Fruit fly (Drosophila melanogaster) whole organism, embryonic: ENCODE measurements around the gene CG15347.

ENCODE experiments used
- Aef1 ChIP-seq: fragments of 200-800 bp; sonication (Bioruptor generic); IDR thresholded peaks from 3 replicates; pipeline ENCODE4 v1.3.6; 2022; ENCODE audit warnings: missing biosample characterization, missing genetic modification characterization
- Awh ChIP-seq: fragments of 200-800 bp; sonication (Bioruptor generic); IDR thresholded peaks from 2 replicates; pipeline ENCODE4, ENCODE4 v1.3.6; 2022; ENCODE audit warnings: missing biosample characterization, missing genetic modification characterization
- CG1024 ChIP-seq: fragments of 200-800 bp; sonication (Bioruptor generic); IDR thresholded peaks from 2 replicates; pipeline ENCODE4 v1.3.6; 2022; ENCODE audit warnings: missing biosample characterization, missing genetic modification characterization
- CG10431 ChIP-seq: fragments of 200-800 bp; sonication (Bioruptor generic); optimal IDR thresholded peaks from 3 replicates; lab custom pipeline; 2018; ENCODE audit warnings: missing biosample characterization, mild to moderate bottlenecking, missing genetic modification characterization
- CG10565 ChIP-seq: fragments of 200-800 bp; sonication (Bioruptor generic); optimal IDR thresholded peaks from 3 replicates; lab custom pipeline; 2016; ENCODE audit warnings: missing biosample characterization, mild to moderate bottlenecking, missing genetic modification characterization
- CG11247 ChIP-seq: fragments of 200-800 bp; sonication (Bioruptor generic); IDR thresholded peaks from 2 replicates; pipeline ENCODE4 v1.3.6; 2022; ENCODE audit warnings: missing biosample characterization, missing genetic modification characterization
- CG14014 ChIP-seq: fragments of 200-800 bp; sonication (Bioruptor generic); IDR thresholded peaks from 2 replicates; pipeline ENCODE4 v1.3.6; 2022; ENCODE audit warnings: missing biosample characterization, missing genetic modification characterization
- CG16779 ChIP-seq: fragments of 200-800 bp; sonication (Bioruptor generic); IDR thresholded peaks from 2 replicates; pipeline ENCODE4 v1.3.6; 2022; ENCODE audit warnings: missing biosample characterization, missing genetic modification characterization
- CG2678 ChIP-seq: fragments of 200-800 bp; sonication (Bioruptor generic); optimal IDR thresholded peaks from 3 replicates; lab custom pipeline; 2019; ENCODE audit warnings: missing biosample characterization, mild to moderate bottlenecking, missing genetic modification characterization, moderate library complexity
- CG42726 ChIP-seq: fragments of 200-800 bp; sonication (Bioruptor generic); IDR thresholded peaks from 2 replicates; pipeline ENCODE4 v1.3.6; 2022; ENCODE audit warnings: missing biosample characterization, missing genetic modification characterization; ENCODE audit not compliant: partially characterized antibody
- CG4730 ChIP-seq: fragments of 200-800 bp; sonication (Bioruptor generic); IDR thresholded peaks from 2 replicates; pipeline ENCODE4 v1.3.6; 2022; ENCODE audit warnings: missing biosample characterization, missing genetic modification characterization
- CG9727 ChIP-seq: fragments of 200-800 bp; sonication (Bioruptor generic); optimal IDR thresholded peaks from 3 replicates; lab custom pipeline; 2017; ENCODE audit warnings: missing biosample characterization, mild to moderate bottlenecking, missing genetic modification characterization
- D ChIP-seq, 2 experiments: fragments of 200-800 bp in 1 of 2; fragments of >200 bp in 1 of 2; sonication (Bioruptor generic) in 1 of 2; optimal IDR thresholded peaks; 2 replicates in 1 of 2; 3 replicates in 1 of 2; lab custom pipeline; 2017; ENCODE audit warnings: mild to moderate bottlenecking in 1 of 2, missing biosample characterization in 1 of 2, missing genetic modification characterization in 1 of 2, missing genetic modification reagents in 1 of 2
- E2f2 ChIP-seq: fragments of 200-800 bp; sonication (Bioruptor generic); IDR thresholded peaks from 2 replicates; pipeline ENCODE4 v1.3.6; 2022; ENCODE audit warnings: missing biosample characterization, missing genetic modification characterization
- Eip74EF ChIP-seq, 2 experiments: fragments of 200-800 bp in 1 of 2; fragments of >200 bp in 1 of 2; sonication (Bioruptor generic) in 1 of 2; optimal IDR thresholded peaks; 2 replicates each; lab custom pipeline; 2017 to 2019; ENCODE audit warnings: missing biosample characterization in 2 of 2, missing genetic modification characterization in 2 of 2, mild to moderate bottlenecking in 1 of 2, moderate library complexity in 1 of 2
- Hey ChIP-seq: fragments of 200-800 bp; sonication (Bioruptor generic); optimal IDR thresholded peaks from 3 replicates; lab custom pipeline; 2018; ENCODE audit warnings: missing biosample characterization, mild to moderate bottlenecking, missing genetic modification characterization
- Med ChIP-seq: fragments of 200-800 bp; sonication (Bioruptor generic); peaks from one replicate; lab custom pipeline; 2016; ENCODE audit warnings: missing biosample characterization, missing genetic modification characterization, mild to moderate bottlenecking, inconsistent platforms, moderate library complexity
- Meics ChIP-seq: fragments of 200-800 bp; sonication (Bioruptor generic); optimal IDR thresholded peaks from 2 replicates; lab custom pipeline; 2017; ENCODE audit warnings: missing biosample characterization, mild to moderate bottlenecking, missing genetic modification characterization
- Opbp ChIP-seq: fragments of 200-800 bp; sonication (Bioruptor generic); IDR thresholded peaks from 3 replicates; pipeline ENCODE4 v1.3.6; 2022; ENCODE audit warnings: missing biosample characterization, missing genetic modification characterization; ENCODE audit not compliant: partially characterized antibody
- Optix ChIP-seq: fragments of 200-800 bp; sonication (Bioruptor generic); IDR thresholded peaks from 3 replicates; pipeline ENCODE4 v1.3.6; 2022; ENCODE audit warnings: missing biosample characterization, missing genetic modification characterization
- Ptx1 ChIP-seq: fragments of 200-800 bp; sonication (Bioruptor generic); IDR thresholded peaks from 2 replicates; pipeline ENCODE4 v1.3.6; 2022; ENCODE audit warnings: missing biosample characterization, missing genetic modification characterization
- Side ChIP-seq: fragments of 200-800 bp; sonication (Bioruptor generic); optimal IDR thresholded peaks from 2 replicates; lab custom pipeline; 2016; ENCODE audit warnings: missing biosample characterization, missing genetic modification characterization
- YL-1 ChIP-seq: fragments of 200-800 bp; sonication (Bioruptor generic); optimal IDR thresholded peaks from 3 replicates; lab custom pipeline; 2017; ENCODE audit warnings: missing biosample characterization, mild to moderate bottlenecking, missing genetic modification characterization
- ap ChIP-seq: fragments of 200-800 bp; sonication (Bioruptor generic); IDR thresholded peaks from 2 replicates; pipeline ENCODE4 v1.3.6; 2022; ENCODE audit warnings: missing biosample characterization, missing genetic modification characterization
- bowl ChIP-seq: fragments of 200-800 bp; sonication (Bioruptor generic); IDR thresholded peaks from 2 replicates; pipeline ENCODE4 v1.3.6; 2022; ENCODE audit warnings: missing biosample characterization, missing genetic modification characterization
- btn ChIP-seq: fragments of 200-800 bp; sonication (Bioruptor generic); optimal IDR thresholded peaks from 2 replicates; lab custom pipeline; 2016; ENCODE audit warnings: missing biosample characterization, missing genetic modification characterization
- crc ChIP-seq: fragments of 200-800 bp; sonication (Bioruptor generic); optimal IDR thresholded peaks from 2 replicates; lab custom pipeline; 2016; ENCODE audit warnings: missing biosample characterization, missing genetic modification characterization
- cwo ChIP-seq: fragments of 200-800 bp; sonication (Bioruptor generic); optimal IDR thresholded peaks from 3 replicates; lab custom pipeline; 2017; ENCODE audit warnings: missing biosample characterization, missing genetic modification characterization, mild to moderate bottlenecking, moderate library complexity, missing genetic modification reagents
- esg ChIP-seq: fragments of 200-800 bp; sonication (Bioruptor generic); conservative IDR thresholded peaks from 2 replicates; pipeline ENCODE4 v1.3.6; 2022; ENCODE audit warnings: missing biosample characterization, missing genetic modification characterization
- ewg ChIP-seq: fragments of 200-800 bp; sonication (Bioruptor generic); optimal IDR thresholded peaks from 3 replicates; lab custom pipeline; 2017; ENCODE audit warnings: mild to moderate bottlenecking, missing biosample characterization, missing genetic modification reagents, missing genetic modification characterization
- gce ChIP-seq: fragments of 200-800 bp; sonication (Bioruptor generic); IDR thresholded peaks from 3 replicates; pipeline ENCODE4 v1.3.6; 2022; ENCODE audit warnings: missing biosample characterization, missing genetic modification characterization
- gcm ChIP-seq: fragments of 200-800 bp; sonication (Bioruptor generic); optimal IDR thresholded peaks from 2 replicates; lab custom pipeline; 2019; ENCODE audit warnings: missing biosample characterization, mild to moderate bottlenecking, missing genetic modification characterization, moderate library complexity
- gfzf ChIP-seq: fragments of 200-800 bp; sonication (Bioruptor generic); optimal IDR thresholded peaks from 2 replicates; lab custom pipeline; 2016; ENCODE audit warnings: missing biosample characterization, mild to moderate bottlenecking, missing genetic modification characterization, moderate library complexity
- hth ChIP-seq: fragments of >200 bp; optimal IDR thresholded peaks from 2 replicates; lab custom pipeline; 2017; ENCODE audit warnings: inconsistent platforms
- jigr1 ChIP-seq: fragments of 200-800 bp; sonication (Bioruptor generic); IDR thresholded peaks from 3 replicates; pipeline ENCODE4 v1.3.6; 2022; ENCODE audit warnings: missing biosample characterization, missing genetic modification characterization
- lola ChIP-seq, 3 experiments: fragments of >200 bp in 2 of 3; fragments of 200-800 bp in 1 of 3; sonication (Bioruptor generic) in 1 of 3; optimal IDR thresholded peaks; 2 replicates each; lab custom pipeline; 2017 to 2019; ENCODE audit warnings: missing biosample characterization in 3 of 3, missing genetic modification characterization in 3 of 3, mild to moderate bottlenecking in 1 of 3, moderate library complexity in 1 of 3
- nom ChIP-seq: fragments of 200-800 bp; sonication (Bioruptor generic); optimal IDR thresholded peaks from 2 replicates; lab custom pipeline; 2017; ENCODE audit warnings: missing biosample characterization, missing genetic modification characterization, mild to moderate bottlenecking, moderate library complexity, missing genetic modification reagents
- oc ChIP-seq: fragments of 200-800 bp; sonication (Bioruptor generic); optimal IDR thresholded peaks from 2 replicates; lab custom pipeline; 2018; ENCODE audit warnings: missing biosample characterization, mild to moderate bottlenecking, missing genetic modification characterization, moderate library complexity
- prd ChIP-seq, 3 experiments: fragments of >200 bp in 2 of 3; fragments of 200-800 bp in 1 of 3; sonication (Bioruptor generic) in 1 of 3; optimal IDR thresholded peaks in 2 of 3; IDR thresholded peaks in 1 of 3; 2 replicates in 2 of 3; 3 replicates in 1 of 3; pipeline versions ENCODE4 v1.3.6 to Lab custom; 2017 to 2022; ENCODE audit warnings: missing biosample characterization in 1 of 3, missing genetic modification characterization in 1 of 3
- pros ChIP-seq: fragments of 200-800 bp; sonication (Bioruptor generic); optimal IDR thresholded peaks from 3 replicates; lab custom pipeline; 2019; ENCODE audit warnings: missing biosample characterization, mild to moderate bottlenecking, missing genetic modification characterization, moderate library complexity
- pzg ChIP-seq: fragments of 200-800 bp; sonication (Bioruptor generic); optimal IDR thresholded peaks from 3 replicates; lab custom pipeline; 2018; ENCODE audit warnings: missing biosample characterization, mild to moderate bottlenecking, missing genetic modification characterization, moderate library complexity
- run ChIP-seq: fragments of 200-800 bp; sonication (Bioruptor generic); optimal IDR thresholded peaks from 3 replicates; lab custom pipeline; 2018; ENCODE audit warnings: missing biosample characterization, mild to moderate bottlenecking, missing genetic modification characterization
- slp2 ChIP-seq: fragments of 200-800 bp; sonication (Bioruptor generic); optimal IDR thresholded peaks from 2 replicates; lab custom pipeline; 2016; ENCODE audit warnings: missing biosample characterization, missing genetic modification characterization
- sna ChIP-seq: fragments of 200-800 bp; sonication (Bioruptor generic); IDR thresholded peaks from 2 replicates; pipeline ENCODE4 v1.3.6; 2022; ENCODE audit warnings: missing biosample characterization, missing genetic modification characterization; ENCODE audit not compliant: partially characterized antibody
- sug ChIP-seq: fragments of 200-800 bp; optimal IDR thresholded peaks from 2 replicates; lab custom pipeline; 2019; ENCODE audit warnings: missing biosample characterization, mild to moderate bottlenecking, missing genetic modification characterization, moderate library complexity
- tap ChIP-seq: fragments of 200-800 bp; optimal IDR thresholded peaks from 3 replicates; lab custom pipeline; 2019; ENCODE audit warnings: missing biosample characterization, mild to moderate bottlenecking, missing genetic modification characterization, moderate library complexity
- tgo ChIP-seq: fragments of 200-800 bp; sonication (Bioruptor generic); IDR thresholded peaks from 3 replicates; pipeline ENCODE4 v1.3.6; 2022; ENCODE audit warnings: missing biosample characterization, missing genetic modification characterization
- tin ChIP-seq: fragments of 200-800 bp; sonication (Bioruptor generic); optimal IDR thresholded peaks from 3 replicates; lab custom pipeline; 2016; ENCODE audit warnings: missing biosample characterization, missing genetic modification characterization
- toy ChIP-seq: fragments of 200-800 bp; sonication (Bioruptor generic); IDR thresholded peaks from 2 replicates; pipeline ENCODE4 v1.3.6; 2022; ENCODE audit warnings: missing biosample characterization, missing genetic modification characterization

CG15347 gene

DNA sequence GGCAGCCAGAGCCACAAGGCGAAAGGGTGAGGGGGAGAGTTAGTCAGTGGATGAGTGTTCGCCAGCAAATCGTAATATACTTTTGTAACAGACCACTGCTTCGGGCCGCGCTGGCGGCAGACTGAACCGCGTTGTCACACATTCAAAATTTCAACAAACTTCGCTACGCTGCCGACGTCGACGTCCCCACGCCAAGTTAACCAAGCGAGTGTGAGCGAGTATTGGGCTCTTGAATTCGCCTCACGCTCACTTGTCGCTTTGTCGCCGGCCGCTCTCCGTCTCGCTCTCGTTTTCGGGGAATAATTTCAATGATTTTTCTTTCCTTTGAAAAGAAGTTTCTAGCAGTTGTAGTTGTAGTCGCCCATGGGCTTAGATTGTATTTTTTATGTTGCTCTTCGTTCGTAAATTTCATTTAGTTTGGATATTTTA lies 49.2 kb downstream of the CG15347 start, which contains the start of gene lawc (continued):
- TF ChIP-seq hth (lab: Kevin White, UChicago) (no peak), Ptx1 (GFP tag; lab: Robert Waterston, UW) (no peak), Med (peak; percentile 89), CG16779 (GFP tag; lab: Robert Waterston, UW) (peak; percentile 64; the same call in 1 of the 2 replicates), tgo (GFP tag; lab: Robert Waterston, UW) (no peak), ewg (no peak), CG10565 (GFP tag; lab: Kevin White, UChicago) (no peak), jigr1 (GFP tag; lab: Robert Waterston, UW) (no peak), ap (GFP tag; lab: Robert Waterston, UW) (no peak), YL-1 (GFP tag; lab: Kevin White, UChicago) (peak; percentile 36), Eip74EF (GFP tag; optimal IDR thresholded peaks at IDR 0.05; lab: Kevin White, UChicago) (no peak), run (tag; lab: Kevin White, UChicago) (no peak), esg (GFP tag; lab: Robert Waterston, UW) (no peak), Awh (no peak), CG4730 (GFP tag; lab: Robert Waterston, UW) (no peak), gcm (GFP tag; lab: Kevin White, UChicago) (peak; percentile 30), prd (optimal IDR thresholded peaks at IDR 0.05; lab: Kevin White, UChicago) (no peak), prd (GFP tag; IDR thresholded peaks at IDR 0.05; lab: Robert Waterston, UW) (no peak; the same call in 2 of the 3 replicates), Aef1 (no peak), D (optimal IDR thresholded peaks at IDR 0.05; lab: Kevin White, UChicago) (peak; percentile 76), D (GFP tag; optimal IDR thresholded peaks at IDR 0.05; lab: Kevin White, UChicago) (no peak), Optix (GFP tag; lab: Robert Waterston, UW) (peak; percentile 44; the same call in 1 of the 3 replicates), oc (tag; lab: Kevin White, UChicago) (peak; percentile 23), crc (GFP tag; lab: Kevin White, UChicago) (no peak), bowl (GFP tag; lab: Robert Waterston, UW) (peak; percentile 77; the same call in 1 of the 2 replicates), toy (no peak), pzg (GFP tag; lab: Kevin White, UChicago) (peak; percentile 12), nom (GFP tag; lab: Kevin White, UChicago) (peak; percentile 82), btn (no peak), Hey (peak; percentile 16), gce (GFP tag; lab: Robert Waterston, UW) (peak; percentile 25; the same call in 1 of the 3 replicates), tap (tag; lab: Kevin White, UChicago) (peak; percentile 7), CG14014 (GFP tag; lab: Robert Waterston, UW) (peak; percentile 60; the same call in 1 of the 2 replicates), Opbp (peak; percentile 60; the same call in 1 of the 3 replicates), sug (tag; lab: Kevin White, UChicago) (peak; percentile 32), Side (GFP tag; lab: Kevin White, UChicago) (peak; percentile 44), slp2 (GFP tag; lab: Kevin White, UChicago) (no peak), lola (GFP tag; optimal IDR thresholded peaks at IDR 0.05; lab: Kevin White, UChicago) (no peak), gfzf (no peak), CG9727 (GFP tag; lab: Kevin White, UChicago) (peak; percentile 7), CG1024 (no peak; the same call in 1 of the 2 replicates), cwo (GFP tag; lab: Kevin White, UChicago) (peak; percentile 54), CG11247 (GFP tag; lab: Robert Waterston, UW) (no peak), CG2678 (tag; lab: Kevin White, UChicago) (peak; percentile 21), CG42726 (GFP tag; lab: Robert Waterston, UW) (peak; percentile 31; the same call in 1 of the 2 replicates), E2f2 (GFP tag; lab: Robert Waterston, UW) (peak; percentile 44; the same call in 1 of the 2 replicates), tin (GFP tag; lab: Kevin White, UChicago) (peak; percentile 10), sna (GFP tag; lab: Robert Waterston, UW) (no peak), CG10431 (peak; percentile 45), pros (GFP tag; lab: Kevin White, UChicago) (peak; percentile 44), Meics (GFP tag; lab: Kevin White, UChicago) (peak; percentile 60)
